Worm (Caenorhabditis elegans) whole organism, early embryonic: ENCODE results near the gene C35A5.6.

Experiments
- ama-1 ChIP-seq: fragments of 150-350 bp; optimal IDR thresholded peaks from 2 replicates; lab custom pipeline; 2014
- ets-7 ChIP-seq: sonication (generic microtip); optimal IDR thresholded peaks from 2 replicates; lab custom pipeline; 2016; ENCODE audit warnings: missing genotype, missing genetic modification characterization, missing compliant biosample characterization
- flt-1 ChIP-seq: fragments of 200-800 bp; sonication (Bioruptor generic); IDR thresholded peaks from 2 replicates; pipeline ENCODE4 v1.3.6; 2022; ENCODE audit warnings: missing genetic modification characterization, missing compliant biosample characterization
- tbx-11 ChIP-seq: fragments of 200-800 bp; sonication (Bioruptor generic); IDR thresholded peaks from 2 replicates; pipeline ENCODE4 v1.3.6; 2022; ENCODE audit warnings: missing genetic modification characterization, missing compliant biosample characterization
- tbx-37 ChIP-seq: fragments of 200-800 bp; sonication (Bioruptor generic); conservative IDR thresholded peaks from 2 replicates; pipeline ENCODE4 v1.3.6; 2022; ENCODE audit warnings: missing genetic modification reagents, missing genetic modification characterization, missing compliant biosample characterization

- TF ChIP-seq tbx-37, result no peak
- no peak for TF ChIP-seq ama-1
- TF ChIP-seq flt-1 (GFP tag; lab: Robert Waterston, UW), result no peak
- no peak for TF ChIP-seq tbx-11 (GFP tag; lab: Robert Waterston, UW)
- TF ChIP-seq ets-7 (tag; lab: Kevin White, UChicago), result no peak
These were observed 48.2 kb downstream of the C35A5.6 start for ce11 chrV:10557094-10557493.
